Fruit fly (Drosophila melanogaster) whole organism, embryonic: ENCODE results near the gene Rad1.

Experiments
- C15 ChIP-seq: fragments of 200-800 bp; sonication (Bioruptor generic); IDR thresholded peaks from 3 replicates; pipeline ENCODE4 v1.3.6; 2022; ENCODE audit warnings: missing biosample characterization, missing genetic modification characterization
- CG10274 ChIP-seq: fragments of 200-800 bp; sonication (Bioruptor generic); optimal IDR thresholded peaks from 3 replicates; lab custom pipeline; 2017; ENCODE audit warnings: missing biosample characterization, mild to moderate bottlenecking, missing genetic modification characterization
- CG10462 ChIP-seq: fragments of 200-800 bp; sonication (Bioruptor generic); optimal IDR thresholded peaks from 2 replicates; lab custom pipeline; 2016; ENCODE audit warnings: missing biosample characterization, missing genetic modification characterization
- CG11723 ChIP-seq: fragments of 200-800 bp; sonication (Bioruptor generic); optimal IDR thresholded peaks from 2 replicates; lab custom pipeline; 2017; ENCODE audit warnings: missing biosample characterization, mild to moderate bottlenecking, missing genetic modification characterization
- CG12391 ChIP-seq: fragments of 200-800 bp; sonication (Bioruptor generic); optimal IDR thresholded peaks from 3 replicates; lab custom pipeline; 2018; ENCODE audit warnings: missing biosample characterization, mild to moderate bottlenecking, missing genetic modification characterization, moderate library complexity
- CG13296 ChIP-seq: fragments of 200-800 bp; sonication (Bioruptor generic); optimal IDR thresholded peaks from 3 replicates; lab custom pipeline; 2018; ENCODE audit warnings: missing biosample characterization, mild to moderate bottlenecking, missing genetic modification characterization
- CG15601 ChIP-seq: fragments of 200-800 bp; sonication (Bioruptor generic); optimal IDR thresholded peaks from 3 replicates; lab custom pipeline; 2019; ENCODE audit warnings: missing biosample characterization, mild to moderate bottlenecking, missing genetic modification characterization, moderate library complexity
- CG1647 ChIP-seq: fragments of 200-800 bp; sonication (Bioruptor generic); optimal IDR thresholded peaks from 3 replicates; lab custom pipeline; 2016; ENCODE audit warnings: missing biosample characterization, missing genetic modification characterization
- CG16779 ChIP-seq: fragments of 200-800 bp; sonication (Bioruptor generic); IDR thresholded peaks from 2 replicates; pipeline ENCODE4 v1.3.6; 2022; ENCODE audit warnings: missing biosample characterization, missing genetic modification characterization
- CG1832 ChIP-seq: fragments of 200-800 bp; sonication (Bioruptor generic); optimal IDR thresholded peaks from 2 replicates; lab custom pipeline; 2017; ENCODE audit warnings: missing biosample characterization, mild to moderate bottlenecking, missing genetic modification characterization, inconsistent platforms
- CG18764 ChIP-seq: fragments of 200-800 bp; sonication (Bioruptor generic); optimal IDR thresholded peaks from 3 replicates; lab custom pipeline; 2016; ENCODE audit warnings: missing biosample characterization, missing genetic modification characterization
- CG2199 ChIP-seq: fragments of 200-800 bp; sonication (Bioruptor generic); IDR thresholded peaks from 3 replicates; pipeline ENCODE4 v1.3.6; 2022; ENCODE audit warnings: missing biosample characterization, missing genetic modification characterization
- CG2889 ChIP-seq: fragments of 200-800 bp; sonication (Bioruptor generic); IDR thresholded peaks from 3 replicates; pipeline ENCODE4 v1.3.6; 2022; ENCODE audit warnings: missing biosample characterization, missing genetic modification characterization
- CG4328 ChIP-seq: fragments of 200-800 bp; sonication (Bioruptor generic); optimal IDR thresholded peaks from 3 replicates; lab custom pipeline; 2017; ENCODE audit warnings: missing biosample characterization, missing genetic modification reagents, missing genetic modification characterization
- CG8765 ChIP-seq: fragments of 200-800 bp; sonication (Bioruptor generic); IDR thresholded peaks from 2 replicates; pipeline ENCODE4 v1.3.6; 2022; ENCODE audit warnings: missing biosample characterization, missing genetic modification characterization
- CG9215 ChIP-seq: fragments of 200-800 bp; sonication (Bioruptor generic); IDR thresholded peaks from 2 replicates; pipeline ENCODE4 v1.3.6; 2022; ENCODE audit warnings: missing biosample characterization, missing genetic modification characterization
- CG9609 ChIP-seq: fragments of 200-800 bp; sonication (Bioruptor generic); optimal IDR thresholded peaks from 3 replicates; lab custom pipeline; 2016; ENCODE audit warnings: missing biosample characterization, missing genetic modification characterization
- CkIIα-i1 ChIP-seq: fragments of 200-800 bp; sonication (Bioruptor generic); IDR thresholded peaks from 2 replicates; pipeline ENCODE4 v1.3.6; 2022; ENCODE audit warnings: missing biosample characterization, missing genetic modification characterization
- CoRest ChIP-seq: fragments of 200-800 bp; sonication (Bioruptor generic); optimal IDR thresholded peaks from 3 replicates; lab custom pipeline; 2018; ENCODE audit warnings: missing biosample characterization, mild to moderate bottlenecking, missing genetic modification characterization, moderate library complexity
- E2f2 ChIP-seq: fragments of 200-800 bp; sonication (Bioruptor generic); IDR thresholded peaks from 2 replicates; pipeline ENCODE4 v1.3.6; 2022; ENCODE audit warnings: missing biosample characterization, missing genetic modification characterization
- Ets65A ChIP-seq: fragments of 200-800 bp; sonication (Bioruptor generic); peaks from one replicate; lab custom pipeline; 2016; ENCODE audit warnings: missing biosample characterization, missing genetic modification characterization
- Hey ChIP-seq: fragments of 200-800 bp; sonication (Bioruptor generic); optimal IDR thresholded peaks from 3 replicates; lab custom pipeline; 2018; ENCODE audit warnings: missing biosample characterization, mild to moderate bottlenecking, missing genetic modification characterization
- HmgD ChIP-seq: fragments of 200-800 bp; sonication (Bioruptor generic); optimal IDR thresholded peaks from 3 replicates; lab custom pipeline; 2016; ENCODE audit warnings: missing biosample characterization, missing genetic modification characterization
- HmgZ ChIP-seq: fragments of 200-800 bp; sonication (Bioruptor generic); optimal IDR thresholded peaks from 2 replicates; lab custom pipeline; 2018; ENCODE audit warnings: missing biosample characterization, mild to moderate bottlenecking, missing genetic modification characterization
- Oaz ChIP-seq: fragments of 200-800 bp; sonication (Bioruptor generic); IDR thresholded peaks from 2 replicates; pipeline ENCODE4 v1.3.6; 2022; ENCODE audit warnings: missing biosample characterization, missing genetic modification characterization
- Pdp1 ChIP-seq, 2 experiments: fragments of 200-800 bp; sonication (Bioruptor generic); optimal IDR thresholded peaks; 3 replicates each; lab custom pipeline; 2016; ENCODE audit warnings: missing biosample characterization in 2 of 2, missing genetic modification characterization in 2 of 2, mild to moderate bottlenecking in 1 of 2, moderate library complexity in 1 of 2
- Poxn ChIP-seq: fragments of 200-800 bp; sonication (Bioruptor generic); IDR thresholded peaks from 2 replicates; pipeline ENCODE4 v1.3.6; 2022; ENCODE audit warnings: missing biosample characterization, missing genetic modification characterization
- Rx ChIP-seq: fragments of 200-800 bp; sonication (Bioruptor generic); IDR thresholded peaks from 2 replicates; pipeline ENCODE4 v1.3.6; 2022; ENCODE audit warnings: missing biosample characterization, missing genetic modification characterization
- Spps ChIP-seq: fragments of 200-800 bp; sonication (Bioruptor generic); optimal IDR thresholded peaks from 2 replicates; lab custom pipeline; 2018; ENCODE audit warnings: missing biosample characterization, mild to moderate bottlenecking, missing genetic modification characterization
- Usf ChIP-seq: fragments of 200-800 bp; sonication (Bioruptor generic); optimal IDR thresholded peaks from 2 replicates; lab custom pipeline; 2017; ENCODE audit warnings: missing genotype, missing biosample characterization, missing genetic modification characterization
- br ChIP-seq: fragments of >200 bp; optimal IDR thresholded peaks from 2 replicates; lab custom pipeline; 2017
- corto ChIP-seq: fragments of 200-800 bp; sonication (Bioruptor generic); optimal IDR thresholded peaks from 2 replicates; lab custom pipeline; 2016; ENCODE audit warnings: missing biosample characterization, mild to moderate bottlenecking, missing genetic modification characterization, moderate library complexity
- cwo ChIP-seq: fragments of 200-800 bp; sonication (Bioruptor generic); optimal IDR thresholded peaks from 3 replicates; lab custom pipeline; 2017; ENCODE audit warnings: missing biosample characterization, missing genetic modification characterization, mild to moderate bottlenecking, moderate library complexity, missing genetic modification reagents
- emc ChIP-seq: fragments of 200-800 bp; sonication (Bioruptor generic); optimal IDR thresholded peaks from 2 replicates; lab custom pipeline; 2016; ENCODE audit warnings: missing biosample characterization, missing genetic modification characterization
- fd64A ChIP-seq: fragments of 200-800 bp; sonication (Bioruptor generic); optimal IDR thresholded peaks from 3 replicates; lab custom pipeline; 2018; ENCODE audit warnings: missing biosample characterization, mild to moderate bottlenecking, missing genetic modification characterization
- gce ChIP-seq: fragments of 200-800 bp; sonication (Bioruptor generic); IDR thresholded peaks from 3 replicates; pipeline ENCODE4 v1.3.6; 2022; ENCODE audit warnings: missing biosample characterization, missing genetic modification characterization
- gcm2 ChIP-seq: fragments of 200-800 bp; sonication (Bioruptor generic); optimal IDR thresholded peaks from 2 replicates; lab custom pipeline; 2016; ENCODE audit warnings: missing biosample characterization, missing genetic modification characterization
- grn ChIP-seq: fragments of 200-800 bp; sonication (Bioruptor generic); optimal IDR thresholded peaks from 3 replicates; lab custom pipeline; 2017; ENCODE audit warnings: missing biosample characterization, missing genetic modification characterization
- gro ChIP-seq: fragments of 200-800 bp; sonication (Bioruptor generic); optimal IDR thresholded peaks from 2 replicates; lab custom pipeline; 2016; ENCODE audit warnings: missing biosample characterization, missing genetic modification characterization
- gt ChIP-seq: fragments of 200-800 bp; sonication (Bioruptor generic); IDR thresholded peaks from 2 replicates; pipeline ENCODE4 v1.3.6; 2022; ENCODE audit warnings: missing biosample characterization, missing genetic modification characterization
- hb ChIP-seq: fragments of 200-800 bp; sonication (Bioruptor generic); IDR thresholded peaks from 3 replicates; pipeline ENCODE4 v1.3.6; 2022; ENCODE audit warnings: missing biosample characterization, missing genetic modification characterization; ENCODE audit not compliant: partially characterized antibody
- kni ChIP-seq: fragments of 200-800 bp; sonication (Bioruptor generic); optimal IDR thresholded peaks from 3 replicates; lab custom pipeline; 2017; ENCODE audit warnings: mild to moderate bottlenecking, missing biosample characterization, missing genetic modification reagents, missing genetic modification characterization
- lola ChIP-seq, 3 experiments: fragments of >200 bp in 2 of 3; fragments of 200-800 bp in 1 of 3; sonication (Bioruptor generic) in 1 of 3; optimal IDR thresholded peaks; 2 replicates each; lab custom pipeline; 2017 to 2019; ENCODE audit warnings: missing biosample characterization in 3 of 3, missing genetic modification characterization in 3 of 3, mild to moderate bottlenecking in 1 of 3, moderate library complexity in 1 of 3
- pb ChIP-seq: fragments of 200-800 bp; sonication (Bioruptor generic); optimal IDR thresholded peaks from 3 replicates; lab custom pipeline; 2016; ENCODE audit warnings: missing biosample characterization, missing genetic modification characterization
- phol ChIP-seq: fragments of 200-800 bp; sonication (Bioruptor generic); optimal IDR thresholded peaks from 3 replicates; lab custom pipeline; 2018; ENCODE audit warnings: missing biosample characterization, mild to moderate bottlenecking, missing genetic modification characterization, moderate library complexity
- psq ChIP-seq: fragments of 200-800 bp; sonication (Bioruptor generic); optimal IDR thresholded peaks from 2 replicates; lab custom pipeline; 2017; ENCODE audit warnings: missing biosample characterization, missing genetic modification characterization
- slbo ChIP-seq: fragments of 200-800 bp; sonication (Bioruptor generic); IDR thresholded peaks from 2 replicates; pipeline ENCODE4 v1.3.6; 2022; ENCODE audit warnings: missing biosample characterization, missing genetic modification characterization
- slp2 ChIP-seq: fragments of 200-800 bp; sonication (Bioruptor generic); optimal IDR thresholded peaks from 2 replicates; lab custom pipeline; 2016; ENCODE audit warnings: missing biosample characterization, missing genetic modification characterization
- sna ChIP-seq: fragments of 200-800 bp; sonication (Bioruptor generic); IDR thresholded peaks from 2 replicates; pipeline ENCODE4 v1.3.6; 2022; ENCODE audit warnings: missing biosample characterization, missing genetic modification characterization; ENCODE audit not compliant: partially characterized antibody
- stc ChIP-seq: fragments of 200-800 bp; sonication (Bioruptor generic); IDR thresholded peaks from 2 replicates; pipeline ENCODE4 v1.3.6; 2022; ENCODE audit warnings: missing biosample characterization, missing genetic modification characterization
- unc-4 ChIP-seq: fragments of 200-800 bp; sonication (Bioruptor generic); IDR thresholded peaks from 2 replicates; pipeline ENCODE4 v1.3.6; 2022; ENCODE audit warnings: missing biosample characterization, missing genetic modification characterization; ENCODE audit not compliant: partially characterized antibody
- zen2 ChIP-seq: fragments of 200-800 bp; sonication (Bioruptor generic); IDR thresholded peaks from 3 replicates; pipeline ENCODE4 v1.3.6; 2022; ENCODE audit warnings: missing biosample characterization, missing genetic modification characterization; ENCODE audit not compliant: partially characterized antibody

The Rad1 gene

DNA sequence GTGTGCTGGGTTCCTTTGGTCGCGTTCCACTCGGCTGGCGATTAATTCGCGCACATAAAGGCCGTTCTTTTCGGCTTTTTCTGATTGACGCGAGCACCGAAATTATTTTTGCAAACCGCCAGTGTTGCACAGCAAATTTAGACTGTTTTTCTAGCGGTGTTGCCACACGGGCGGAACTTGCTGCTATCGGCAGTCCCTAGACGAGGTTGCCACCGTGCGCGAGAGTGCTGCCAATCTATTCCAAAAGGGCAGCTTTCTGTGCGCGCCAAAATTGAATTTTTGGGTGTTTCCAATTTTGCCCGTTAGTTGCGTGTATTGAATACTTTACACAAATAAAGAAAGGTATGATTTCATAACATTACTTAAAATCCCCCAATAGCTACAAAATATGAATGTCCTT, 10.4 kb upstream of the Rad1 start, which contains the start of gene Drp1 (continued):
- no peak for TF ChIP-seq stc (GFP tag; lab: Robert Waterston, UW)
- TF ChIP-seq slp2: peak; percentile 30
- no peak for TF ChIP-seq CkIIα-i1 (GFP tag; lab: Robert Waterston, UW)
- TF ChIP-seq unc-4: peak; percentile 73
- no peak for TF ChIP-seq gcm2 (GFP tag; lab: Kevin White, UChicago)
- TF ChIP-seq kni (GFP tag; lab: Kevin White, UChicago): no peak
- no peak for TF ChIP-seq gce (GFP tag; lab: Robert Waterston, UW)
- TF ChIP-seq CG4328 (GFP tag; lab: Kevin White, UChicago): no peak
- TF ChIP-seq Spps (tag; lab: Kevin White, UChicago): no peak
- TF ChIP-seq Oaz (GFP tag; lab: Robert Waterston, UW): no peak
- no peak for TF ChIP-seq Poxn (GFP tag; lab: Robert Waterston, UW)
- TF ChIP-seq CG16779 (GFP tag; lab: Robert Waterston, UW): no peak
- TF ChIP-seq HmgD (GFP tag; lab: Kevin White, UChicago): peak; percentile 96
- no peak; the same call in 1 of the 2 replicates for TF ChIP-seq CG9215 (GFP tag; lab: Robert Waterston, UW)
- no peak for TF ChIP-seq CG1647 (GFP tag; lab: Kevin White, UChicago)
- peak; percentile 47; the same call in 1 of the 2 replicates for TF ChIP-seq CG8765 (GFP tag; lab: Robert Waterston, UW)
- TF ChIP-seq CG12391 (tag; lab: Kevin White, UChicago): peak; percentile 9
- TF ChIP-seq sna (GFP tag; lab: Robert Waterston, UW): peak; percentile 56; the same call in 1 of the 2 replicates
- TF ChIP-seq E2f2 (GFP tag; lab: Robert Waterston, UW): peak; percentile 99
- TF ChIP-seq Usf (GFP tag; lab: Kevin White, UChicago): no peak
- TF ChIP-seq Pdp1 (GFP tag; optimal IDR thresholded peaks at IDR 0.05; lab: Kevin White, UChicago): peak in 1 of 2 experiments; percentile 41
- peak; percentile 63 for TF ChIP-seq CG9609 (GFP tag; lab: Kevin White, UChicago)
- peak; percentile 78 for TF ChIP-seq slbo (GFP tag; lab: Robert Waterston, UW)
- peak; percentile 51 for TF ChIP-seq gro (GFP tag; lab: Kevin White, UChicago)
- no peak for TF ChIP-seq grn (GFP tag; lab: Kevin White, UChicago)
- 0 out of 2 replicates have a peak, but pooled peaks have one; percentile 24 for TF ChIP-seq gt (GFP tag; lab: Robert Waterston, UW)
- TF ChIP-seq zen2: peak; percentile 61; the same call in 2 of the 3 replicates
- TF ChIP-seq hb (GFP tag; lab: Robert Waterston, UW): peak; percentile 58; the same call in 2 of the 3 replicates
- no peak for TF ChIP-seq cwo (GFP tag; lab: Kevin White, UChicago)
- no peak for TF ChIP-seq CG2889
- no peak for TF ChIP-seq br (lab: Kevin White, UChicago)
- TF ChIP-seq emc (GFP tag; lab: Kevin White, UChicago): no peak
- TF ChIP-seq Ets65A: peak; percentile 90
- TF ChIP-seq Hey (tag; lab: Kevin White, UChicago): no peak
- peak; percentile 24 for TF ChIP-seq CG15601 (tag; lab: Kevin White, UChicago)
- TF ChIP-seq lola (GFP tag; optimal IDR thresholded peaks at IDR 0.05; lab: Kevin White, UChicago): no peak
- peak; percentile 4 for TF ChIP-seq CG13296 (GFP tag; lab: Kevin White, UChicago)
- TF ChIP-seq CG1832 (GFP tag; lab: Kevin White, UChicago): no peak
- TF ChIP-seq CG18764: peak; percentile 26
- TF ChIP-seq CG10462 (GFP tag; lab: Kevin White, UChicago): no peak
- no peak for TF ChIP-seq Rx (GFP tag; lab: Robert Waterston, UW)
- peak; percentile 52 for TF ChIP-seq CoRest (tag; lab: Kevin White, UChicago)
- no peak for TF ChIP-seq psq (GFP tag; lab: Kevin White, UChicago)
- TF ChIP-seq HmgZ (tag; lab: Kevin White, UChicago): peak; percentile 69
- no peak for TF ChIP-seq CG10274 (GFP tag; lab: Kevin White, UChicago)
- TF ChIP-seq pb: no peak
- TF ChIP-seq CG2199 (GFP tag; lab: Robert Waterston, UW): 0 out of 3 replicates have a peak, but pooled peaks have one; percentile 48
- no peak for TF ChIP-seq CG11723 (GFP tag; lab: Kevin White, UChicago)
- no peak for TF ChIP-seq corto (GFP tag; lab: Kevin White, UChicago)
- TF ChIP-seq C15 (GFP tag; lab: Robert Waterston, UW): no peak
- TF ChIP-seq fd64A (GFP tag; lab: Kevin White, UChicago): no peak
- peak; percentile 52 for TF ChIP-seq phol
